Worm (Caenorhabditis elegans) whole organism, mixed stage, embryonic: ENCODE results near the gene alh-3.

ENCODE experiments used
- M03D4.4 ChIP-seq: sonication (generic microtip); optimal IDR thresholded peaks from 2 replicates; lab custom pipeline; 2017; ENCODE audit warnings: mild to moderate bottlenecking, missing genetic modification characterization, missing compliant biosample characterization
- cnd-1 ChIP-seq: fragments of 200-800 bp; sonication (Bioruptor generic); optimal IDR thresholded peaks from 2 replicates; lab custom pipeline; 2018; ENCODE audit warnings: mild to moderate bottlenecking, missing genetic modification characterization, missing compliant biosample characterization
- elt-3 ChIP-seq: fragments of 150-350 bp; optimal IDR thresholded peaks from 2 replicates; lab custom pipeline; 2014; ENCODE audit warnings: missing biosample characterization, missing genetic modification characterization
- hlh-1 ChIP-seq: fragments of 150-350 bp; optimal IDR thresholded peaks from 2 replicates; lab custom pipeline; 2014; ENCODE audit warnings: missing biosample characterization, missing genetic modification reagents, missing genetic modification characterization
- lin-13 ChIP-seq: fragments of 150-350 bp; optimal IDR thresholded peaks from 2 replicates; lab custom pipeline; 2014; ENCODE audit warnings: missing biosample characterization, missing genetic modification characterization
- lsy-2 ChIP-seq: fragments of 150-350 bp; optimal IDR thresholded peaks from 2 replicates; lab custom pipeline; 2014; ENCODE audit warnings: missing biosample characterization, missing genetic modification characterization
- mep-1 ChIP-seq: fragments of 150-350 bp; optimal IDR thresholded peaks from 2 replicates; lab custom pipeline; 2017; ENCODE audit warnings: missing biosample characterization, missing genetic modification reagents, missing genetic modification characterization, inconsistent platforms
- nhr-12 ChIP-seq: fragments of 150-350 bp; optimal IDR thresholded peaks from 2 replicates; lab custom pipeline; 2014; ENCODE audit warnings: missing biosample characterization, missing genetic modification characterization
- nhr-28 ChIP-seq: fragments of 150-350 bp; optimal IDR thresholded peaks from 2 replicates; lab custom pipeline; 2014; ENCODE audit warnings: missing biosample characterization, missing genetic modification characterization
- pha-4 ChIP-seq: fragments of 150-350 bp; optimal IDR thresholded peaks from 2 replicates; lab custom pipeline; 2018; ENCODE audit warnings: missing biosample characterization, missing genetic modification reagents, missing genetic modification characterization
- snpc-4 ChIP-seq: fragments of 150-350 bp; optimal IDR thresholded peaks from 2 replicates; lab custom pipeline; 2014; ENCODE audit warnings: missing biosample characterization, missing genetic modification characterization
- sptf-1 ChIP-seq: sonication (generic microtip); optimal IDR thresholded peaks from 2 replicates; lab custom pipeline; 2017; ENCODE audit warnings: mild to moderate bottlenecking, missing genetic modification characterization, moderate library complexity, missing compliant biosample characterization
- unc-120 ChIP-seq: sonication (generic microtip); optimal IDR thresholded peaks from 2 replicates; lab custom pipeline; 2017; ENCODE audit warnings: missing genetic modification characterization, missing compliant biosample characterization; ENCODE audit not compliant: poor library complexity, severe bottlenecking
- unc-62 ChIP-seq: fragments of 150-350 bp; optimal IDR thresholded peaks from 2 replicates; lab custom pipeline; 2014; ENCODE audit warnings: missing biosample characterization, missing genetic modification reagents, missing genetic modification characterization

- TF ChIP-seq nhr-28 (tag; lab: Kevin White, UChicago): no peak
- no peak for TF ChIP-seq lin-13 (tag; lab: Kevin White, UChicago)
- no peak for TF ChIP-seq M03D4.4
- TF ChIP-seq elt-3 (tag; lab: Kevin White, UChicago): no peak
- TF ChIP-seq pha-4 (tag; lab: Kevin White, UChicago): no peak
- TF ChIP-seq cnd-1 (tag; lab: Kevin White, UChicago): no peak
- no peak for TF ChIP-seq unc-62 (GFP tag; lab: Kevin White, UChicago)
- no peak for TF ChIP-seq nhr-12 (tag; lab: Kevin White, UChicago)
- no peak for TF ChIP-seq lsy-2 (tag; lab: Kevin White, UChicago)
- no peak for TF ChIP-seq unc-120 (tag; lab: Kevin White, UChicago)
- no peak for TF ChIP-seq snpc-4 (tag; lab: Kevin White, UChicago)
- no peak for TF ChIP-seq sptf-1 (tag; lab: Kevin White, UChicago)
- no peak for TF ChIP-seq hlh-1
- no peak for TF ChIP-seq mep-1 (tag; lab: Kevin White, UChicago)
Measured at ce11 chrIV:10981761-10982160, 40.6 kb upstream of the alh-3 start, which contains the start of gene Y43E12A.2.
